Worm (Caenorhabditis elegans) whole organism, L4 larva: Measurements from ENCODE around the gene tir-1.

Experiments
- fos-1 ChIP-seq: fragments of 150-350 bp; optimal IDR thresholded peaks from 2 replicates; lab custom pipeline; 2014; ENCODE audit warnings: missing biosample characterization, missing genetic modification characterization
- jun-1 ChIP-seq: fragments of 150-350 bp; optimal IDR thresholded peaks from 2 replicates; lab custom pipeline; 2014; ENCODE audit warnings: missing biosample characterization, missing genetic modification reagents, missing genetic modification characterization
- lsy-2 ChIP-seq, 2 experiments: fragments of 150-350 bp in 1 of 2; sonication (generic microtip) in 1 of 2; optimal IDR thresholded peaks; 2 replicates each; lab custom pipeline; 2014 to 2017; ENCODE audit warnings: missing biosample characterization in 2 of 2, missing genetic modification characterization in 2 of 2
- pha-4 ChIP-seq, 2 experiments: fragments of 150-350 bp in 1 of 2; fragments of 200-800 bp in 1 of 2; sonication (Bioruptor generic) in 1 of 2; IDR thresholded peaks in 1 of 2; optimal IDR thresholded peaks in 1 of 2; 2 replicates each; pipeline versions ENCODE4 v1.3.6 to Lab custom; 2014 to 2022; ENCODE audit warnings: missing genetic modification characterization in 2 of 2, missing genetic modification reagents in 2 of 2, missing biosample characterization in 1 of 2, missing compliant biosample characterization in 1 of 2
- skn-1 ChIP-seq: fragments of 150-350 bp; optimal IDR thresholded peaks from 2 replicates; lab custom pipeline; 2014; ENCODE audit warnings: missing biosample characterization, missing genetic modification characterization

DNA sequence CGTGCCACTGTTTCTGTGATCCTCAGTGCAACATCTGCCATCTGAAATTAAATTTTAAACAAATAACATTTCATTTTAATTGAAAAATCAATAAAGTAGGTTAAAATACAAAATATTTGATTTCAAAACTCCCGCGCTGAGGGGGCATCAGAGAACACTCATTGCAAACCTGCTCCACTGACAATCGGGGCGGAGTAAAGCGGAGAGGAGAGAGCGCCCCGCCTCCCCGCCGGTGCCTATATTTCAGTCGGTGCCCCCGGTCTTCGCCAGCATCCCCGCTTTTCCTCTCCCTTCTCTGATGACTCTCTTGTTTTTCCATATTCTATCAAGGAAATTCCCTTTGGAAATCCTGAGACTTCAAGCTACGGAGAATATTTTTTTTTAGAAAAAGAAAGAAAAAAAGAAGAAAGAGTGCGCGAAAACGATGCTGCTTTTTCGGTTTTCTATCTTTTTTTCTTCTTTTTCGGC is 38.5 kb downstream of the tir-1 start, which contains the start of gene brc-1:
- TF ChIP-seq jun-1 (tag; lab: Kevin White, UChicago) (peak; percentile 29), fos-1 (tag; lab: Kevin White, UChicago) (no peak), lsy-2 (tag; optimal IDR thresholded peaks at IDR 0.05; lab: Kevin White, UChicago) (peak; percentile 82 to 96), skn-1 (tag; lab: Kevin White, UChicago) (no peak), pha-4 (GFP tag; IDR thresholded peaks at IDR 0.05; lab: Robert Waterston, UW) (peak; percentile 69), pha-4 (tag; optimal IDR thresholded peaks at IDR 0.05; lab: Kevin White, UChicago) (no peak)
